Fruit fly (Drosophila melanogaster) S2 (cell line): ENCODE measurements around the gene DIP-alpha.
A peak's percentile ranks its signal among the peaks of the same experiment; 100 is the strongest.

ENCODE experiments used
- CG8478 ChIP-seq: fragments of >200 bp; optimal IDR thresholded peaks from 2 replicates; lab custom pipeline; 2018
- CTCF ChIP-seq, 2 experiments: fragments of >200 bp; optimal IDR thresholded peaks; 2 replicates each; lab custom pipeline; 2018

Gene DIP-alpha

dm6 chrX:3514016-3514415 lies 57.4 kb downstream of the DIP-alpha start, which contains the start of gene CG13021:
Gene CG13021 (plus strand): TSS chrX:3514316.
- no peak for TF ChIP-seq CG8478 (lab: Kevin White, UChicago)
- TF ChIP-seq CTCF (optimal IDR thresholded peaks at IDR 0.05; lab: Kevin White, UChicago): no peak

dm6 chrX:3504751-3505150 lies 66.7 kb downstream of the DIP-alpha start, which contains the start of gene Gas8:
Gene Gas8 (minus strand): TSS chrX:3504851.
- no peak for TF ChIP-seq CG8478 (lab: Kevin White, UChicago)
- no peak for TF ChIP-seq CTCF (optimal IDR thresholded peaks at IDR 0.05; lab: Kevin White, UChicago)

DNA sequence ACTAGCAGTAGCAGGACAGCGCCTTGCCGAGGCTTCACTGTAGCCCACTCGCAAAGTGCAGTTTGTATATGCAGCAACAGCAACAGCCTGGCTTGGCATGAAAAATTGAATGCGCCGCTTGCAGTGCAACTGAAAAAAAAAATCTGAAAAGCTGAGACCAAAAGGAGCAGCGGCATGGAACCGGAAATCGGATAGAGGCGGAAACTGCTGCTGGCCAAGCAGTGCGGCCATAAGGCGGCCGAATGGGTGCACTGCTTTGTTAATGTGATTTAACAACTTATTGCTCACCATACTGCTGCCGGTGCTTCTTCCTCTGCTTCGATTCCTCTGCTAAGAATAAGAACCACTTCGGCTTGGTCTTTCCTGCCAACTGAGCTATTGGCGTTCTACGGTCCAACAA lies 67.2 kb downstream of the DIP-alpha start:
- TF ChIP-seq CG8478 (lab: Kevin White, UChicago): no peak
- no peak for TF ChIP-seq CTCF (optimal IDR thresholded peaks at IDR 0.05; lab: Kevin White, UChicago)

DNA sequence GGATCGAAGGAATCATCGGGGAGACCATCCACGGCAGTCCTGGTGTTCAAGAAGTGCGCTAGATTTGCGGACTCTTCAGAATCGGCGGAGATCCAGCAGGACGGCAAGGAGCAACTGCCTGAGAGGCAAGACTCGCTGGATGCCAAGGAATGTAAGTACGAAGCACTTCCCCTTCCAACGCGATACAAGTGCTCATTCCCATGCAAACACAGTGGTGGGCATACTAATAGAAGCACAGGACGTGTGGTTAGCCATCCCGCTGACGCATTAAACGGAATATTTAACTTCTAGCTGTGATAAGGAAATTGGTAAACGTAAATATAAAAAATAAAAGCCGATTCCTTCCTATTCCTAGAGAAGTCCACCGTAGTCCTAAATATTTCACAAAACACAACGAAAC lies 85.6 kb downstream of the DIP-alpha start:
- TF ChIP-seq CG8478 (lab: Kevin White, UChicago): no peak
- TF ChIP-seq CTCF (optimal IDR thresholded peaks at IDR 0.05; lab: Kevin White, UChicago): no peak

DNA sequence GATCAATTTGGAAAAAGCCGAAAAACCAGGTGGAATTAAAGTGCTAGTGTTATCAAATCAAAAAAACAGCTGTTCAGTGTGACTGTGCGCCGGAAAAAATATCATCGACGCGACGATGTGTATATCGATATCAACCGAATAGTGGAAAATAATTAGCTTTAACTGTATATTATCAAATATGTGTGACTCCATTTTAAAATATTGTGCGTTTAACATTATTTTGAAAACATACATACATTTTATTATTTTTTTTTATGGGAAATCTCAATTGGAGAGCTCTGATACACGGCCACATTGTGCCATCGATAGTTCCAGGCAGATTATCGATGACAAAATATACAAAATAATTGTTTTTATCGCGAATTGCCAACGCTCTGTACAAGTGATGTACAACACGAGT lies 86.1 kb downstream of the DIP-alpha start, which contains the start of the genes CG14270 and CG10803:
Gene CG14270, minus strand, starts transcription at position 75 of the 400 bp plus-strand sequence.
Gene CG10803, plus strand, starts transcription at position 347 of the 400 bp plus-strand sequence.
- TF ChIP-seq CG8478 (lab: Kevin White, UChicago) (no peak), CTCF (optimal IDR thresholded peaks at IDR 0.05; lab: Kevin White, UChicago) (no peak)

dm6 chrX:3482119-3483014 lies 89.1 kb downstream of the DIP-alpha start, which contains the start of the genes CG10804 and CG10802:
Gene CG10804 (minus strand): TSS chrX:3482322.
Gene CG10802 (plus strand): TSS chrX:3482965.
- TF ChIP-seq CG8478 (lab: Kevin White, UChicago) (no peak), CTCF (optimal IDR thresholded peaks at IDR 0.05; lab: Kevin White, UChicago) (no peak)

DNA sequence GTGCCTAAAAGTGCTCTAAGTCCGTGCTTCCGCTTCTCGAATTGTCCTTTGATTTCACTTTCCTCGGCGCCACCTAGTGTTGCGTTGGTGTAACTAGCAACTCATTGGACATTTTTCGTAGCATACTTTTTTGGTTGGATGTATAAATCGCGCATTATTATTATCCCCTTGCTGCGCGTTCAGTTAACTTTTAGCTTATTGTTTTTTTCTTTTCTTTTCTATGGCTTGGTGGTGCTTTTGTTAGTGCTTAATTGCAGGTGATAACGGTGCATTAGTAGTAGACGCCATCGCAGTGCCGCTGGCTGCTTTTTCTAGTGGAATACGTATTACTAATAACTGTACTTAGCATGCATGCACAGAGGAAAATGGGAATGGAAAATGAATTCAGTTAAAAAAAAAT lies 90.4 kb downstream of the DIP-alpha start:
- TF ChIP-seq CTCF (optimal IDR thresholded peaks at IDR 0.05; lab: Kevin White, UChicago) (peak; percentile 92 to 95), CG8478 (lab: Kevin White, UChicago) (no peak)

DNA sequence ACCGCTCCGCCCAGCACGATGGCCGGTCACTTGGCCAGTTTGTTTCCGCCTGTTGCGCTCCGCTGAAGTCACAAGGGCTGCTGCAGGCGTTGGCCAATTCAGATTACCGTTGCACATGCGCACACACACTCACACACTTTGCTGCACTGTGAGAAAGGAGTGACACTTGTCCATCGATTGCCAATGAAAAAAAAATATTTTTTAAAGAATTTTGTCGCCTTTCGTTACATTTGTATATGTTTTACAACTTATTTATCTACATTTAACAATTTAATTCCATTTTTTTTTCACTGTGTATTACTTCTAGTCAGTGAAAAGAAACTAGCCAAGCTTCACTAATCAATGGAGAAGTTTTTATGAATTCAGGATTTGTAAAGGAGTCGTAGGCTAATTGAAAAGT lies 95.4 kb downstream of the DIP-alpha start:
- no peak for TF ChIP-seq CG8478 (lab: Kevin White, UChicago)

DNA sequence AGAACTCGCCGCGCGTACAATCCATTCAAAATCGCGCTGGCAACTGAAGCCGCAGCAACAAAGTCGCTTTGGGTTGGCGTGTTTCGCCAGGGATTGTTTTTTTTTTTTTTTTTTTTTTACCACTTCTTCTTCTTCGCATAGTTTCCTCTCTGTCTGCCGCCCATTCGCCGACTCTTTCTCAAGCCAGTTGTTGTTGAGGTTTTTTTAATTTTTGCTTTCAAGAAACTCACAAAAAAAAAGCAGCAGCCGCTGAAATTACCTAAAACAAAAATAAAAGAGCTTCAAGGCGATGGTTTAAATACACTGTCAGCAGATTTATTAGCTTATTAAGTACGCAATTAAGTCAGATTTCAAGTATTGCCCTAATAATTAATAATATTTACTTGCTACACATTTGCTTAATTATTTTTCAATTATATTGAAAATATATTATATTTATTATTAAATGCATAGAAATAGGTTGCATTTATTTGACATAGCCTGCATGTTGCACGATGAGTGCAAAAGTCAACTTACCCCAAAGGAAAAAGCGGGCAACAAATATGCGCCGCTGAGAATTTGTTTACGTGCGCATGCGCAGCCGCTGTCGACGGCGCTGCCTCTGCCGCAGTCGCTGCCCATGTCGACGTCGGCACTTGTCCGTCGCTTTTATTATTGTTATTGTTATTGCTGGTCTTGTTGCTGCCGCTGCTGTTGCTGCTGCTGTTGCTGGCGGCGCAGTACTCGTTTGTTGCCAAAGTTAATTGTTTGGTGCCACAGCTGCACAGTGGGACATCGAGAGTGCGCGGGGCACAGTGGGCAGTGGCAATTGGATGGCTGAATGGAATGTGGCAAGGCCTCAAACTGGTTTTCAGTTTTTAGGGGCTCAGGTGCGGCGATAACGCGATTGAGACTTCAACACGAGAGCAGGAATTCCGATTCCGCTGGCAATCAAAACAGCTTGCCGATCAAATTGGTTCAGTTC lies 96.7 kb downstream of the DIP-alpha start, which contains the start of gene CG12206:
Gene CG12206, minus strand, starts transcription at position 49 of the 964 bp plus-strand sequence.
- TF ChIP-seq CTCF (optimal IDR thresholded peaks at IDR 0.05; lab: Kevin White, UChicago) (no peak), CG8478 (lab: Kevin White, UChicago) (no peak)

DNA sequence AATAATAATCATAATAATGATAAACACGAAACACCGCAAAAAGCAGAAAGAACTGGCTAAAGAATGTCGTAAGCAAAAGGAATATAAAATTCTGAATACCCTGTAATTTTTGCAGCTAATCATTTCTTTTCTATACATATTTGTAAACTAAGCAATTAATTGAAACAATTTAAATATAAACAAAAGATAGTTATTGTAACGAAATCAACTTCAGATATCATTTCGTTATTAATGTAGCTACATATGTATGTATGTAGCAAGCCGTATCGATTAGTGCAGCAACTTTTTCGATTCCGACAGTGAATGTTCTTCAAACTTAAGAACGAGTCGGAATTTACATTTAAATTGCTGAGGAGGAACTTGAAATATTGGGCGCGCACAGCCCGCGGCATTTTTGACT lies 97.8 kb downstream of the DIP-alpha start:
- TF ChIP-seq CTCF (optimal IDR thresholded peaks at IDR 0.05; lab: Kevin White, UChicago) (no peak), CG8478 (lab: Kevin White, UChicago) (no peak)

DNA sequence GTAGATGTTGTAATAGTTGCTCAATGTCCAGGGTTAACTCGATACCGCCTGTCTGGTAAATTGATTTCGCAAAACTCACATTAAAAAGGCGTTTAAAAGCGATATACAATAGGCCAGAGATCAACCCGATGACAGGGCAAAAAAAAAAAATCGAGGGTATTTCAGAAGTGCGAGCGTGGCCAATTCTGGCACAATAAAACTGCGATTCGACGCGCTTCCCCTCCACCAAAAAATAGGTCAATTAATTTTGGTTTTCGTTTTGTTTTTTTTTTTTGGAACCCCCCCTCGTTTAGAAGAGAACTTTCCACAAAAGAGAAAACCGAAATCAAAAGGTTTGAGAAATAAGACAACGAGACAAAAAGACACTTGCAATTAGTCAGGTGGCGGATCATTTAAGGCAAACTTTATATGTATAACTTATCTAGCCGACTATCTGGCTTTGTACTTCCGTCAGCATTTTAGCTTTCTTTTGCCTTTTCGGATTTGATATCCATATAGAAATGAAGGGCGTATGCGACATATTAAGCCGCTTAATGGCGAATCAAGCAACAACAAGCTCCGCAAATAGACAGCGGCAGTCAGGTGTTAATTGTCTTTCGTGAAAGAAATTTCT lies 100.9 kb downstream of the DIP-alpha start:
- TF ChIP-seq CG8478 (lab: Kevin White, UChicago) (no peak), CTCF (optimal IDR thresholded peaks at IDR 0.05; lab: Kevin White, UChicago) (no peak)

DNA sequence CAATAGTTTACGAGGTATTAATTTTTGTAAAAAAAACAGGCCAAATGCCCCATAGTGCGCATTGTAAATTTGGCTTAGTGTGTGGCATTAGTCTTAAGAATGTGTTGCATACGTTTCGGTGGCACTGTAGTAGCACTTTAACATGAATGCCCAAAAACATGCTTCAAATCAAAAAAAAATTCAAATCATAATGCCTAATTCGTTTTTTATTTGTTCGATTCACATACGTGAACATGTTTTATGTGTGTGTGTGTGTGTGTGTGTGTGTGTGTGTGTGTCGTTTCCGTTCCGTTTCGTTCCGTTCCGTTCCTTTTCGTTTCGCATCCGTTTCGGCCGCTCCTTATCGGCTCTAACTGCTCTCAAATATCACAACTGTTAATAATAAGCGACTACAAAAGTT lies 105.9 kb downstream of the DIP-alpha start:
- TF ChIP-seq CTCF (optimal IDR thresholded peaks at IDR 0.05; lab: Kevin White, UChicago) (peak in 1 of 2 experiments; percentile 17), CG8478 (lab: Kevin White, UChicago) (no peak)

DNA sequence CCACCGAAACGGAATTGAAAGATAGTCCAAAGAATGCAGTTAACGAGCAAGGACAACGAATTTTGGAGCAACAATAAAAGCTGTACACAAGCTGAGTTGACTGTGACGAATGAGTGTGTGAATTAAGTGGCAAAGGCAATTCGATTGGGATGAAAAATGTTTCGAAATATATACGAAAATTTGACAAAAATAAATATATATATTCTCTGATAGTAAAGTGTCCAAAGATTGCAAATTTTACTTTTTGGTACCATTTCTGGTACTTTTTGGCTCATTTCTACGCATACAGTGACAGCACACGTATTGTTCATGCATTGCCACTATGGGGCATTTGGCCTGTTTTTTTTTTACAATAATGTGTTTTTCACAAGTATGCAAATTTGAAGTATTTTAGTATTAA lies 107.5 kb downstream of the DIP-alpha start, which contains the start of gene CG16781:
Gene CG16781, minus strand, starts transcription at position 101 of the 400 bp plus-strand sequence.
- TF ChIP-seq CG8478 (lab: Kevin White, UChicago) (no peak), CTCF (optimal IDR thresholded peaks at IDR 0.05; lab: Kevin White, UChicago) (no peak)
